Fruit fly (Drosophila melanogaster): Measurements from ENCODE around the gene OXA1L.

dm6 chr3L:10866633-10867379 lies 19.5 kb downstream of the OXA1L start:
- peak; percentile 27 for TF ChIP-seq Crg-1 (GFP tag; optimal IDR thresholded peaks at IDR 0.05)
- TF ChIP-seq ovo (GFP tag; optimal IDR thresholded peaks at IDR 0.05) = peak; percentile 17
- TF ChIP-seq tj (GFP tag; optimal IDR thresholded peaks at IDR 0.05) = peak; percentile 24
- TF ChIP-seq bab1 (GFP tag; optimal IDR thresholded peaks at IDR 0.05) = no peak
- peak; percentile 47 for TF ChIP-seq toe (GFP tag; optimal IDR thresholded peaks at IDR 0.05)
- TF ChIP-seq kay (GFP tag; ENCODE audit: borderline replicate concordance) = no peak

Measured in whole organism, adult.